Fruit fly (Drosophila melanogaster): Measurements from ENCODE around the gene Osi11.

- TF ChIP-seq Mnt (GFP tag; optimal IDR thresholded peaks at IDR 0.05) (no peak), tj (GFP tag; optimal IDR thresholded peaks at IDR 0.05) (no peak), ovo (GFP tag; optimal IDR thresholded peaks at IDR 0.05) (no peak), CG11617 (GFP tag; optimal IDR thresholded peaks at IDR 0.05) (no peak), kay (GFP tag; ENCODE audit: borderline replicate concordance) (no peak), bab1 (GFP tag; optimal IDR thresholded peaks at IDR 0.05) (no peak)
Measured at dm6 chr3R:6229055-6229841, 39.3 kb downstream of the Osi11 start.

Measured in whole organism, adult.